Worm (Caenorhabditis elegans) whole organism, L1 larva: Measurements from ENCODE around the gene tmc-2.

Experiments used
- C16A3.4 ChIP-seq: fragments of 150-350 bp; optimal IDR thresholded peaks from 2 replicates; lab custom pipeline; 2014; ENCODE audit warnings: missing biosample characterization, missing genetic modification characterization
- C34B4.2 ChIP-seq: sonication (generic microtip); optimal IDR thresholded peaks from 2 replicates; lab custom pipeline; 2017; ENCODE audit warnings: mild to moderate bottlenecking, missing genetic modification characterization, missing compliant biosample characterization
- Y116A8C.19 ChIP-seq: sonication (generic microtip); optimal IDR thresholded peaks from 2 replicates; lab custom pipeline; 2016; ENCODE audit warnings: missing compliant biosample characterization, missing genetic modification characterization, borderline replicate concordance
- alr-1 ChIP-seq: fragments of 200-800 bp; sonication (Bioruptor generic); optimal IDR thresholded peaks from 2 replicates; lab custom pipeline; 2018; ENCODE audit warnings: borderline replicate concordance, mild to moderate bottlenecking, missing genetic modification characterization, missing compliant biosample characterization
- ceh-82 ChIP-seq, 3 experiments: fragments of 150-350 bp in 1 of 3; sonication (generic microtip) in 2 of 3; optimal IDR thresholded peaks; 2 replicates each; lab custom pipeline; 2014 to 2017; ENCODE audit warnings: missing biosample characterization in 3 of 3, missing genetic modification characterization in 3 of 3
- dpl-1 ChIP-seq, 3 experiments: fragments of 150-350 bp in 2 of 3; sonication (generic microtip) in 1 of 3; optimal IDR thresholded peaks; 2 replicates each; lab custom pipeline; 2014 to 2017; ENCODE audit warnings: missing biosample characterization in 3 of 3, missing genetic modification characterization in 3 of 3, missing genetic modification reagents in 3 of 3
- efl-3 ChIP-seq: fragments of 200-800 bp; sonication (Bioruptor generic); optimal IDR thresholded peaks from 2 replicates; lab custom pipeline; 2018; ENCODE audit warnings: mild to moderate bottlenecking, missing genetic modification characterization, missing compliant biosample characterization
- egl-27 ChIP-seq, 2 experiments: fragments of 150-350 bp in 1 of 2; sonication (generic microtip); optimal IDR thresholded peaks; 3 replicates each; lab custom pipeline; 2017 to 2018; ENCODE audit warnings: missing biosample characterization in 2 of 2, missing genetic modification characterization in 2 of 2, missing genetic modification reagents in 2 of 2
- elt-2 ChIP-seq: sonication (generic microtip); optimal IDR thresholded peaks from 2 replicates; lab custom pipeline; 2016; ENCODE audit warnings: missing genetic modification characterization, mild to moderate bottlenecking, inconsistent platforms, missing compliant biosample characterization, missing genetic modification reagents
- elt-3 ChIP-seq, 6 experiments: fragments of 150-350 bp in 1 of 6; sonication (generic microtip); optimal IDR thresholded peaks; 2 replicates each; lab custom pipeline; 2017 to 2018; ENCODE audit warnings: missing biosample characterization in 6 of 6, missing genetic modification characterization in 6 of 6, inconsistent platforms in 1 of 6
- ets-5 ChIP-seq: fragments of 200-800 bp; sonication (Bioruptor generic); IDR thresholded peaks from 2 replicates; pipeline ENCODE4 v1.3.6; 2022; ENCODE audit warnings: missing genetic modification characterization, missing compliant biosample characterization
- fkh-10 ChIP-seq: sonication (generic microtip); optimal IDR thresholded peaks from 2 replicates; lab custom pipeline; 2017; ENCODE audit warnings: missing biosample characterization, missing genetic modification reagents, missing genetic modification characterization
- fkh-4 ChIP-seq: sonication (generic microtip); optimal IDR thresholded peaks from 2 replicates; lab custom pipeline; 2016; ENCODE audit warnings: missing compliant biosample characterization, missing genetic modification characterization, borderline replicate concordance
- fos-1 ChIP-seq: fragments of 150-350 bp; optimal IDR thresholded peaks from 2 replicates; lab custom pipeline; 2014; ENCODE audit warnings: missing biosample characterization, missing genetic modification characterization
- hlh-17 ChIP-seq: fragments of 200-800 bp; sonication (Bioruptor generic); optimal IDR thresholded peaks from 2 replicates; lab custom pipeline; 2018; ENCODE audit warnings: missing genetic modification characterization, mild to moderate bottlenecking, missing compliant biosample characterization, moderate library complexity, borderline replicate concordance
- irx-1 ChIP-seq: sonication (generic microtip); optimal IDR thresholded peaks from 2 replicates; lab custom pipeline; 2016; ENCODE audit warnings: missing genetic modification characterization, missing compliant biosample characterization
- jun-1 ChIP-seq: fragments of 150-350 bp; optimal IDR thresholded peaks from 2 replicates; lab custom pipeline; 2014; ENCODE audit warnings: missing biosample characterization, missing genetic modification reagents, missing genetic modification characterization
- lin-13 ChIP-seq: fragments of 150-350 bp; optimal IDR thresholded peaks from 2 replicates; lab custom pipeline; 2014; ENCODE audit warnings: missing biosample characterization, missing genetic modification reagents, missing genetic modification characterization
- lin-14 ChIP-seq: fragments of 200-800 bp; sonication (Bioruptor generic); optimal IDR thresholded peaks from 2 replicates; lab custom pipeline; 2018; ENCODE audit warnings: mild to moderate bottlenecking, missing genetic modification characterization, moderate library complexity, missing compliant biosample characterization
- lin-15B ChIP-seq: fragments of 150-350 bp; sonication (generic microtip); optimal IDR thresholded peaks from 3 replicates; lab custom pipeline; 2014; ENCODE audit warnings: missing biosample characterization, missing genetic modification characterization
- lin-35 ChIP-seq, 2 experiments: fragments of 150-350 bp; optimal IDR thresholded peaks; 2 replicates each; lab custom pipeline; 2014; ENCODE audit warnings: missing biosample characterization in 2 of 2, missing genetic modification characterization in 2 of 2, missing genetic modification reagents in 2 of 2
- lsy-2 ChIP-seq, 2 experiments: fragments of 150-350 bp; optimal IDR thresholded peaks; 2 replicates each; lab custom pipeline; 2014; ENCODE audit warnings: missing biosample characterization in 2 of 2, missing genetic modification characterization in 2 of 2
- mab-9 ChIP-seq: fragments of 200-800 bp; sonication (Bioruptor generic); IDR thresholded peaks from 2 replicates; pipeline ENCODE4 v1.3.6; 2022; ENCODE audit warnings: missing genetic modification reagents, missing genetic modification characterization, missing compliant biosample characterization
- mep-1 ChIP-seq: fragments of 150-350 bp; optimal IDR thresholded peaks from 2 replicates; lab custom pipeline; 2014; ENCODE audit warnings: missing biosample characterization, missing genetic modification characterization
- nhr-11 ChIP-seq: fragments of 150-350 bp; optimal IDR thresholded peaks from 2 replicates; lab custom pipeline; 2014; ENCODE audit warnings: missing biosample characterization, missing genetic modification characterization
- nhr-19 ChIP-seq: fragments of 200-800 bp; sonication (Bioruptor generic); conservative IDR thresholded peaks from 2 replicates; pipeline ENCODE4 v1.3.6; 2022; ENCODE audit warnings: missing genetic modification characterization, missing compliant biosample characterization
- nhr-47 ChIP-seq: sonication (generic microtip); optimal IDR thresholded peaks from 2 replicates; lab custom pipeline; 2016; ENCODE audit warnings: mild to moderate bottlenecking, missing genetic modification characterization, moderate library complexity, missing compliant biosample characterization
- nhr-71 ChIP-seq: sonication (generic microtip); optimal IDR thresholded peaks from 2 replicates; lab custom pipeline; 2016; ENCODE audit warnings: mild to moderate bottlenecking, missing genetic modification characterization, moderate library complexity, missing compliant biosample characterization
- nhr-76 ChIP-seq: sonication (generic microtip); optimal IDR thresholded peaks from 2 replicates; lab custom pipeline; 2017; ENCODE audit warnings: missing biosample characterization, missing genetic modification characterization
- nhr-77 ChIP-seq: fragments of 150-350 bp; optimal IDR thresholded peaks from 2 replicates; lab custom pipeline; 2014; ENCODE audit warnings: missing biosample characterization, missing genetic modification characterization
- nhr-85 ChIP-seq: sonication (generic microtip); peaks from one replicate; lab custom pipeline; 2016; ENCODE audit warnings: missing genetic modification characterization, inconsistent platforms, missing compliant biosample characterization
- pax-3 ChIP-seq: fragments of 200-800 bp; sonication (Bioruptor generic); optimal IDR thresholded peaks from 2 replicates; lab custom pipeline; 2018; ENCODE audit warnings: mild to moderate bottlenecking, missing genetic modification characterization, moderate library complexity, missing compliant biosample characterization
- pqm-1 ChIP-seq: sonication (generic microtip); optimal IDR thresholded peaks from 3 replicates; lab custom pipeline; 2017; ENCODE audit warnings: missing biosample characterization, missing genetic modification characterization
- sup-37 ChIP-seq: fragments of 200-800 bp; sonication (Bioruptor generic); optimal IDR thresholded peaks from 2 replicates; lab custom pipeline; 2018; ENCODE audit warnings: mild to moderate bottlenecking, missing genetic modification characterization, missing compliant biosample characterization
- unc-30 ChIP-seq: sonication (generic microtip); optimal IDR thresholded peaks from 2 replicates; lab custom pipeline; 2017; ENCODE audit warnings: missing biosample characterization, missing genetic modification characterization
- unc-62 ChIP-seq: fragments of 150-350 bp; optimal IDR thresholded peaks from 2 replicates; lab custom pipeline; 2014; ENCODE audit warnings: missing biosample characterization, missing genetic modification reagents, missing genetic modification characterization
- vab-15 ChIP-seq: sonication (generic microtip); optimal IDR thresholded peaks from 2 replicates; lab custom pipeline; 2017; ENCODE audit warnings: missing genotype, mild to moderate bottlenecking, missing genetic modification characterization, missing compliant biosample characterization
- xbp-1 ChIP-seq: sonication (generic microtip); optimal IDR thresholded peaks from 2 replicates; lab custom pipeline; 2016; ENCODE audit warnings: missing genetic modification characterization, missing compliant biosample characterization
- zag-1 ChIP-seq: fragments of 150-350 bp; optimal IDR thresholded peaks from 2 replicates; lab custom pipeline; 2014; ENCODE audit warnings: missing biosample characterization, missing genetic modification characterization
- zip-4 ChIP-seq: fragments of 200-800 bp; sonication (Bioruptor generic); optimal IDR thresholded peaks from 2 replicates; lab custom pipeline; 2018; ENCODE audit warnings: mild to moderate bottlenecking, missing genetic modification characterization, moderate library complexity, missing compliant biosample characterization

Gene tmc-2

DNA sequence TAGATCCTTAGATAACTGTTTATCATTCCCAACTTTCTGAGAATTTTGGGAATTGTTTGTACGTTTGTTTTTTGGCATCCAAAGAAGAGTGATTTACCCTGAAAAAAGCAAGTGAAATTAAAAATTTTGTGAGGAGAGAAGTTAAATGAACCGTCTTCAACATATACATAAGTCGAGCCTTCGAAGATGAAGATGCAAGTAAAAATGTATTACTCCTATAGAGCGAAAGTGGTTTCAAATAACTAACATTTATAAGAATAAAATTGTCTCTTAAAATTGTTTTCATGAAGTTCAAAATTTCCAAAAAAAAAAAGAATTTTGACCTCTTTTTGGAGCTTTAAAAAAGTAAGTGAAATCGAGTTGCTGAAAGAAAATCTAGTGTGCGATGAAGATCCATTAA is 28.9 kb upstream of the tmc-2 start, which contains the start of gene B0416.10:
B0416.10 (minus strand) TSS at position 101 of the 400 bp plus-strand sequence.
- no peak for TF ChIP-seq dpl-1 (GFP tag; optimal IDR thresholded peaks at IDR 0.05; lab: Kevin White, UChicago)
- no peak for TF ChIP-seq pax-3
- TF ChIP-seq vab-15: no peak
- TF ChIP-seq Y116A8C.19 (tag; lab: Kevin White, UChicago): no peak
- no peak for TF ChIP-seq unc-30 (tag; lab: Kevin White, UChicago)
- no peak for TF ChIP-seq mab-9 (GFP tag; lab: Robert Waterston, UW)
- TF ChIP-seq fos-1 (tag; lab: Kevin White, UChicago): no peak
- no peak for TF ChIP-seq nhr-47
- no peak for TF ChIP-seq nhr-19 (GFP tag; lab: Robert Waterston, UW)

DNA sequence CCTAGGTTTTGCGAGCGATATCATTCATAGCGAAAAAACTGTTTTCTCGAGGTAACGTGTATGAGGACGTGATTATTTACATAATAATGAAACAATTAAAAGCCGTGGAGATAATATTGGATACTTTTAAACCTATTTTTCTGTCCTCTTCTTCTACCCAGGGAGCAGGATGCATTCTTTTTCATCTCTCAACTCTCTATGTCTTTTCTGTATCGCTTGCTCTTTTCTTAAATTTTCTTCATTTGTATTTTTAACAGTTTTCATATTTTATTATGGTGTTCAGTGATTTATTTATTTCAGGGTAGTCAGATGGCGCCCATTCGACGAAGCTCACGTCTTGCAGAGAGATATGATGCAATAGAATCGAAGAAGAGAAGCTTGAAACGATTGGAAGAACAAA is 24.9 kb upstream of the tmc-2 start, which contains the start of gene B0416.4:
B0416.4 (plus strand) TSS at position 301 of the 400 bp plus-strand sequence.
- TF ChIP-seq sup-37: no peak
- TF ChIP-seq fkh-4 (tag; lab: Kevin White, UChicago): no peak
- no peak for TF ChIP-seq lin-13 (GFP tag; lab: Kevin White, UChicago)
- no peak for TF ChIP-seq unc-30 (tag; lab: Kevin White, UChicago)
- TF ChIP-seq nhr-76 (tag; lab: Kevin White, UChicago): no peak
- no peak for TF ChIP-seq elt-3 (tag; optimal IDR thresholded peaks at IDR 0.05; lab: Kevin White, UChicago)
- TF ChIP-seq C16A3.4: no peak
- TF ChIP-seq fkh-10 (GFP tag; lab: Kevin White, UChicago): no peak
- TF ChIP-seq zip-4 (GFP tag; lab: Kevin White, UChicago): no peak
- no peak for TF ChIP-seq hlh-17 (GFP tag; lab: Kevin White, UChicago)
- no peak for TF ChIP-seq lin-14
- TF ChIP-seq mep-1: no peak
- no peak for TF ChIP-seq jun-1 (tag; lab: Kevin White, UChicago)

DNA sequence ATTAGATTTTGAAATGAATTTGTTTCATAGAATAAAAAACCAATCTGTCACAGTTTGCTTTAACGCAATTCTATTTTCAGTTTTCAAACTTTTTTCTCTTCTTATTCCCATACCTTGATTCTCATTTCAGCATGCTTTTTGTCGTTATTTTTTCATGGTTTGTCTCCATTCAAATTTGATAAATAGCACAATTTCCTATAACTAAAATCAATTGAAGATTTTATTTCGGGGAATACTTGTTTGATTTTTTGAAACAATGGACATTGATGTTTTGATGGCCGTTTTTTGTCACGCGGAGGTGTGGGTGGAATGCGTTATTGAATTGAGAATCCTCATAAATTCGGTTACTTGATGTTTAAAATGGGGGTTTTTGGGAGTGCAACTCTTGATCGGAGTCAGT is 20.5 kb upstream of the tmc-2 start, which contains the start of gene B0416.11:
B0416.11 (minus strand) TSS at position 101 of the 400 bp plus-strand sequence.
- no peak for TF ChIP-seq unc-30 (tag; lab: Kevin White, UChicago)
- TF ChIP-seq fkh-10 (GFP tag; lab: Kevin White, UChicago): no peak
- no peak for TF ChIP-seq efl-3
- no peak for TF ChIP-seq nhr-77 (tag; lab: Kevin White, UChicago)
- TF ChIP-seq, all 84 proteins: peak for 0

DNA sequence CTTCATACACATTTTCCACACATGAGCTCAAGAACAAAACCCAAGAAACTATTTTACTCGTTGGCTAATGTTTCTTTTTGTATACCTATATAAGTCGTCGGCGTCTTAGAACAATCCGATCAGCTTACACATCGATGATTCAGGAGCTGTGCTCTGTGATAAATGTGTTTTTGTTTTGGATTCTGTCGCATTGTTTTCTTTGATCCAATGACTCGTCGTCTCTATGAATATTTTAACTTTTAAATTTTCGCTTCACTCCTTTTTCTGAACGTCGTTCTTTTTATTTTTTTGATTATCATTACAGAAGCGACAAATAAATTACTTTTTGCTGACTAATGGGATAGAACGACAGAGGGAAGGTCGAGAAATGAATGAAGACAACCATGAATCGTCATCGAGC is 12.2 kb upstream of the tmc-2 start, which contains the start of gene B0416.3:
B0416.3 (plus strand) TSS at position 301 of the 400 bp plus-strand sequence.
- TF ChIP-seq nhr-77 (tag; lab: Kevin White, UChicago) (no peak), unc-30 (tag; lab: Kevin White, UChicago) (no peak), zip-4 (GFP tag; lab: Kevin White, UChicago) (no peak), unc-62 (GFP tag; lab: Kevin White, UChicago) (no peak), nhr-71 (no peak)
- TF ChIP-seq, all 84 proteins: peak for 0

DNA sequence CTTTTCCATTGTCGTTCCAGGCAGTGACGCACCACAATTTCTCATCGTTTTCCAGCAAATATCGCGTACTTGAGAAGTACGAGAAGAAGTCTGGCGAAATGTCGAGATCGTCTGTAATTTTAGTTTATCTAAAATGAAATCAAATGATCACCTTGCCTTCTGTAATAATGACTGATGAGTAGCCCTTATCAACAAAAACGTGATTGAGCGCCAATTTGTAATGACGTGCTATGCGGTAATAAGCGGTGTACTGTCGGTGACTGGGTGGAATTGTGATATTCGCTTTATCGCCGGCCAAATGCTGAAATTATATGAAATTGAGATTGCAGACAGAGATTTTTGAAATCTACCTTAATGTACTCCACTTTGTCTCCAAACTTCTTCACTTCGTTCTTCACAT is 8.1 kb upstream of the tmc-2 start:
- no peak for TF ChIP-seq unc-62 (GFP tag; lab: Kevin White, UChicago)
- no peak for TF ChIP-seq vab-15
- TF ChIP-seq lin-35 (GFP tag; optimal IDR thresholded peaks at IDR 0.05; lab: Kevin White, UChicago): peak in 1 of 2 experiments; percentile 16
- TF ChIP-seq elt-2 (tag; lab: Kevin White, UChicago): peak; percentile 56

DNA sequence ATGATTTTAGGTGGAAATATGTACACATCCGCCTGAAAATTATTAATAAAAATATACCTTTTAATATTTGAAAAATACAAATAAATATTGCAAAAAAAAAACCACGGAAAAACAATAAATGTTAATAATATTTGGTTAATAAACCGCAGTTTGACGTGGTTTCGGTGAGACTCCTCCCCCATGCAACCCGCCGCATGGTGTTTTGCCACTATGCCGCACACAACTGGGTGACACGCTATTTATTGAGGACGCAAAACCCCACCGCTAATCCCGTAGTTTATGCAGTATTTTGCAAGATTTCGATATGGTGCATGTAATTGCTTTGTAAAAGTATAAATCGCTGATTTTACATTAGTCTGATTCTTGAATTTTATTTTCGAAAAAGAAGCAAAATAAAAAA is 6.9 kb upstream of the tmc-2 start, which contains the start of gene gly-13:
gly-13 (minus strand) TSS at position 32 of the 400 bp plus-strand sequence.
- TF ChIP-seq lin-14 (peak; percentile 31), sup-37 (no peak), nhr-47 (peak; percentile 32), nhr-11 (no peak), irx-1 (tag; lab: Kevin White, UChicago) (peak; percentile 5), vab-15 (no peak), fkh-10 (GFP tag; lab: Kevin White, UChicago) (no peak), lin-15B (no peak), nhr-71 (peak; percentile 49), elt-2 (tag; lab: Kevin White, UChicago) (no peak), nhr-85 (peak; percentile 48), lsy-2 (tag; optimal IDR thresholded peaks at IDR 0.05; lab: Kevin White, UChicago) (peak in 1 of 2 experiments; percentile 30), xbp-1 (tag; lab: Kevin White, UChicago) (peak; percentile 33), ets-5 (GFP tag; lab: Robert Waterston, UW) (no peak), egl-27 (tag; optimal IDR thresholded peaks at IDR 0.05; lab: Kevin White, UChicago) (no peak), C34B4.2 (no peak), ceh-82 (tag; optimal IDR thresholded peaks at IDR 0.05; lab: Kevin White, UChicago) (no peak), zag-1 (tag; lab: Kevin White, UChicago) (no peak), alr-1 (tag; lab: Kevin White, UChicago) (no peak), pqm-1 (tag; lab: Kevin White, UChicago) (no peak)
